Worm (Caenorhabditis elegans): ENCODE results near the gene gex-3.

gex-3 gene

ce11 chrIV:12399983-12400382 lies 4.2 kb upstream of the gex-3 start (continued):
- peak; percentile 55 for TF ChIP-seq cey-2 (tag; optimal IDR thresholded peaks at IDR 0.05; ENCODE audit: borderline replicate concordance, insufficient read depth)
- no peak for TF ChIP-seq egl-27 (tag; optimal IDR thresholded peaks at IDR 0.05)
- TF ChIP-seq T20F7.1 (GFP tag; optimal IDR thresholded peaks at IDR 0.05): peak; percentile 47
- TF ChIP-seq lsy-2 (tag; optimal IDR thresholded peaks at IDR 0.05): peak in 1 of 2 experiments; percentile 17
- peak; percentile 95 for TF ChIP-seq dmd-6 (GFP tag; IDR thresholded peaks at IDR 0.05)

ce11 chrIV:12403440-12403839 lies 791 bp upstream of the gex-3 start:
- TF ChIP-seq dmd-6 (GFP tag; IDR thresholded peaks at IDR 0.05): no peak
- no peak for TF ChIP-seq snpc-1.2 (GFP tag; IDR thresholded peaks at IDR 0.05)
- TF ChIP-seq attf-4 (tag; optimal IDR thresholded peaks at IDR 0.05): no peak
- no peak for TF ChIP-seq daf-19 (GFP tag; conservative IDR thresholded peaks at IDR 0.05)
- peak; percentile 19 for TF ChIP-seq hlh-30 (tag; optimal IDR thresholded peaks at IDR 0.05; ENCODE audit: insufficient read depth)
- TF ChIP-seq aha-1 (tag): peak; percentile 95
- TF ChIP-seq nhr-28 (tag; optimal IDR thresholded peaks at IDR 0.05): peak; percentile 32
- no peak for TF ChIP-seq nhr-25 (tag; optimal IDR thresholded peaks at IDR 0.05; ENCODE audit: borderline replicate concordance, insufficient read depth)
- no peak for TF ChIP-seq ama-1 (optimal IDR thresholded peaks at IDR 0.05)
- no peak for TF ChIP-seq spr-1 (tag; optimal IDR thresholded peaks at IDR 0.05)
- no peak for TF ChIP-seq unc-62 (GFP tag; optimal IDR thresholded peaks at IDR 0.05 in 1 of 2)
- TF ChIP-seq unc-62 (tag; optimal IDR thresholded peaks at IDR 0.05): no peak
- peak; percentile 55 for TF ChIP-seq mxl-3 (GFP tag; optimal IDR thresholded peaks at IDR 0.05)
- TF ChIP-seq rbr-2 (tag; optimal IDR thresholded peaks at IDR 0.05): no peak
- peak; percentile 40 for TF ChIP-seq hlh-11 (tag; optimal IDR thresholded peaks at IDR 0.05)

- peak; percentile 26 for TF ChIP-seq lin-38 (GFP tag; IDR thresholded peaks at IDR 0.05)
- no peak for TF ChIP-seq zip-11 (GFP tag; IDR thresholded peaks at IDR 0.05)
These were observed 4.4 kb downstream of the gex-3 start, which contains the start of gene dsb-1 for ce11 chrIV:12408625-12409024. TSS of gene dsb-1 (plus strand) at chrIV:12408925.

- TF ChIP-seq jun-1 (tag; optimal IDR thresholded peaks at IDR 0.05) (no peak), zfp-3 (GFP tag; conservative IDR thresholded peaks at IDR 0.05) (no peak), D1046.2 (GFP tag; IDR thresholded peaks at IDR 0.05) (no peak), mdt-29 (GFP tag; IDR thresholded peaks at IDR 0.05) (no peak), ces-1 (GFP tag; optimal IDR thresholded peaks at IDR 0.05) (no peak), nhr-77 (tag; optimal IDR thresholded peaks at IDR 0.05) (no peak), Y75B8A.6 (GFP tag; IDR thresholded peaks at IDR 0.05) (no peak), nhr-28 (tag; optimal IDR thresholded peaks at IDR 0.05) (no peak), lir-3 (tag; optimal IDR thresholded peaks at IDR 0.05) (no peak), ztf-7 (tag; optimal IDR thresholded peaks at IDR 0.05) (no peak), daf-16 (GFP tag; optimal IDR thresholded peaks at IDR 0.05) (no peak), daf-16 (tag; optimal IDR thresholded peaks at IDR 0.05) (no peak), F37D6.2 (tag; optimal IDR thresholded peaks at IDR 0.05) (no peak), zag-1 (tag; optimal IDR thresholded peaks at IDR 0.05) (no peak), sdz-12 (GFP tag; optimal IDR thresholded peaks at IDR 0.05) (no peak), pha-4 (GFP tag; IDR thresholded peaks at IDR 0.05) (no peak), pha-4 (tag; optimal IDR thresholded peaks at IDR 0.05) (no peak)
These were observed 5.9 kb downstream of the gex-3 start, which contains the start of gene acl-13 for ce11 chrIV:12410167-12410566. TSS of gene acl-13 (plus strand) at chrIV:12410467.
